Fruit fly (Drosophila melanogaster) Kc167 (cell line): Measurements from ENCODE around the gene ppan.

Experiments used
- Sin3A ChIP-seq: fragments of >200 bp; optimal IDR thresholded peaks from 2 replicates; lab custom pipeline; 2018; ENCODE audit warnings: missing external identifiers
- h ChIP-seq: fragments of >200 bp; optimal IDR thresholded peaks from 3 replicates; lab custom pipeline; 2018; ENCODE audit warnings: missing external identifiers
- insv ChIP-seq: fragments of >200 bp; optimal IDR thresholded peaks from 3 replicates; lab custom pipeline; 2018; ENCODE audit warnings: missing external identifiers
- psq ChIP-seq: fragments of >200 bp; optimal IDR thresholded peaks from 2 replicates; lab custom pipeline; 2017; ENCODE audit warnings: missing external identifiers

DNA sequence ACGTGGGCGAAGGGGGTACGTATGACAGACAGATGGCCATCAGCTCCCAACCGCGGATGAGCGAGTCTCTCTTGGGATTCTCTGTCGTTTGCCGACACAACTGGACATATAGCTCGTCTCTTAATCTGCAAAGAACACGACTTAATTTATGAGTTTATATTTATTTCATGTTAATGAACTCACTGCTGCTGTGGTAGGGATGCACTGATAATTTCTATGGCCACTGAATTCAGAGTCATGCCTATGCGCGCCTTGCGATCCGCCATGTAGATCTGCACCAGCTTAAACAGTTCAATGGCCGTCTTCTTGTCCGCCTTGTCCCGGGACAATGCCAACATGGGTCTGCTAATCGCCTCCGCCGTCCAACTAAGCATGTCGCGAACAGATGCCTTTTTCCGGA, 31.1 kb upstream of the ppan start:
- TF ChIP-seq Sin3A (lab: Kevin White, UChicago) (no peak), h (lab: Kevin White, UChicago) (no peak), psq (lab: Kevin White, UChicago) (no peak), insv (lab: Kevin White, UChicago) (no peak)
